Fruit fly (Drosophila melanogaster) whole organism, wandering third instar larva: ENCODE results near the gene CG4020.

Experiments used
- Abd-B ChIP-seq: fragments of >200 bp; optimal IDR thresholded peaks from 2 replicates; lab custom pipeline; 2017; ENCODE audit warnings: missing biosample characterization, missing genetic modification characterization
- CG32264 ChIP-seq: fragments of 200-800 bp; sonication (Bioruptor generic); optimal IDR thresholded peaks from 2 replicates; lab custom pipeline; 2016; ENCODE audit warnings: missing biosample characterization, missing genetic modification characterization
- Dif ChIP-seq: fragments of 200-275, 200-300 bp; sonication (Bioruptor generic); optimal IDR thresholded peaks from 2 replicates; lab custom pipeline; 2018; ENCODE audit warnings: missing biosample characterization, missing genetic modification characterization; ENCODE audit not compliant: partially characterized antibody
- HLH106 ChIP-seq: fragments of 200-800 bp; optimal IDR thresholded peaks from 3 replicates; lab custom pipeline; 2019; ENCODE audit warnings: missing biosample characterization, mild to moderate bottlenecking, missing genetic modification characterization, moderate library complexity
- Hr78 ChIP-seq: fragments of >200 bp; optimal IDR thresholded peaks from 2 replicates; lab custom pipeline; 2017; ENCODE audit warnings: missing biosample characterization, missing genetic modification characterization
- Hr83 ChIP-seq: fragments of 200-300 bp; sonication (Bioruptor generic); optimal IDR thresholded peaks from 2 replicates; lab custom pipeline; 2016; ENCODE audit warnings: missing biosample characterization, mild to moderate bottlenecking, missing genetic modification characterization, moderate library complexity; ENCODE audit not compliant: poor library complexity, severe bottlenecking
- Jra ChIP-seq: sonication (Bioruptor generic); optimal IDR thresholded peaks from 2 replicates; lab custom pipeline; 2016; ENCODE audit warnings: missing biosample characterization, missing genetic modification characterization
- Mio ChIP-seq: sonication (Bioruptor generic); optimal IDR thresholded peaks from 2 replicates; lab custom pipeline; 2016; ENCODE audit warnings: missing biosample characterization, missing genetic modification characterization
- Myc ChIP-seq: fragments of >200 bp; optimal IDR thresholded peaks from 2 replicates; lab custom pipeline; 2017
- N ChIP-seq: fragments of >200 bp; optimal IDR thresholded peaks from 2 replicates; lab custom pipeline; 2018; ENCODE audit warnings: missing biosample characterization, missing external identifiers, missing genetic modification characterization
- OdsH ChIP-seq: fragments of 200-800 bp; sonication (Bioruptor generic); optimal IDR thresholded peaks from 2 replicates; lab custom pipeline; 2016; ENCODE audit warnings: missing biosample characterization, mild to moderate bottlenecking, missing genetic modification characterization
- Rel ChIP-seq, 2 experiments: fragments of 200-800 bp; sonication (Bioruptor generic) in 1 of 2; optimal IDR thresholded peaks; 2 replicates in 1 of 2; 3 replicates in 1 of 2; lab custom pipeline; 2016 to 2019; ENCODE audit warnings: mild to moderate bottlenecking in 2 of 2, missing biosample characterization in 2 of 2, missing genetic modification characterization in 2 of 2, moderate library complexity in 1 of 2
- Sp1 ChIP-seq: fragments of 200-800 bp; sonication (Bioruptor generic); optimal IDR thresholded peaks from 3 replicates; lab custom pipeline; 2019; ENCODE audit warnings: missing biosample characterization, mild to moderate bottlenecking, missing genetic modification characterization, moderate library complexity
- Vsx2 ChIP-seq: fragments of 200-300, 225-300 bp; sonication (Bioruptor generic); optimal IDR thresholded peaks from 2 replicates; lab custom pipeline; 2018; ENCODE audit warnings: missing biosample characterization, missing genetic modification characterization; ENCODE audit not compliant: partially characterized antibody
- br ChIP-seq: fragments of 200-800 bp; sonication (Bioruptor generic); optimal IDR thresholded peaks from 2 replicates; lab custom pipeline; 2016; ENCODE audit warnings: missing biosample characterization, missing genetic modification characterization
- brk ChIP-seq: fragments of 200-800 bp; sonication (Bioruptor generic); optimal IDR thresholded peaks from 2 replicates; lab custom pipeline; 2016; ENCODE audit warnings: missing biosample characterization, mild to moderate bottlenecking, missing genetic modification characterization
- dl ChIP-seq, 2 experiments: fragments of 175-275, 200-275 bp in 1 of 2; fragments of 200-275 bp in 1 of 2; sonication (Bioruptor generic); optimal IDR thresholded peaks; lab custom pipeline; 2018; ENCODE audit warnings: mild to moderate bottlenecking in 2 of 2, missing biosample characterization in 2 of 2, missing genetic modification characterization in 2 of 2, moderate library complexity in 2 of 2; ENCODE audit not compliant: partially characterized antibody in 2 of 2, insufficient read depth in 1 of 2
- dmrt93B ChIP-seq: fragments of 200-800 bp; sonication (Bioruptor generic); optimal IDR thresholded peaks from 2 replicates; lab custom pipeline; 2018; ENCODE audit warnings: missing biosample characterization, mild to moderate bottlenecking, missing genetic modification characterization
- dsf ChIP-seq: sonication (Bioruptor generic); optimal IDR thresholded peaks from 2 replicates; lab custom pipeline; 2016; ENCODE audit warnings: missing biosample characterization, missing genetic modification characterization, borderline replicate concordance
- ey ChIP-seq: fragments of 200-800 bp; sonication (Bioruptor generic); optimal IDR thresholded peaks from 2 replicates; lab custom pipeline; 2016; ENCODE audit warnings: missing biosample characterization, missing genetic modification characterization
- foxo ChIP-seq, 2 experiments: fragments of 200-800 bp; sonication (Bioruptor generic); optimal IDR thresholded peaks; 2 replicates in 1 of 2; 3 replicates in 1 of 2; lab custom pipeline; 2016 to 2017; ENCODE audit warnings: missing biosample characterization in 2 of 2, missing genetic modification characterization in 2 of 2
- fru ChIP-seq: fragments of 200-800 bp; sonication (Bioruptor generic); optimal IDR thresholded peaks from 3 replicates; lab custom pipeline; 2016; ENCODE audit warnings: missing biosample characterization, mild to moderate bottlenecking, missing genetic modification characterization
- h ChIP-seq: fragments of 200-800 bp; sonication (Bioruptor generic); optimal IDR thresholded peaks from 3 replicates; lab custom pipeline; 2016; ENCODE audit warnings: missing biosample characterization, mild to moderate bottlenecking, missing genetic modification characterization
- jim ChIP-seq: fragments of 175-275, 200-325 bp; sonication (Bioruptor generic); optimal IDR thresholded peaks from 2 replicates; lab custom pipeline; 2016; ENCODE audit warnings: missing biosample characterization, mild to moderate bottlenecking, missing genetic modification characterization
- pan ChIP-seq: fragments of >200 bp; optimal IDR thresholded peaks from 2 replicates; lab custom pipeline; 2017
- psq ChIP-seq: fragments of 200-800 bp; sonication (Bioruptor generic); optimal IDR thresholded peaks from 3 replicates; lab custom pipeline; 2017; ENCODE audit warnings: missing biosample characterization, mild to moderate bottlenecking, missing genetic modification characterization, moderate library complexity
- rgr ChIP-seq: fragments of 200-800 bp; sonication (Bioruptor generic); optimal IDR thresholded peaks from 3 replicates; lab custom pipeline; 2016; ENCODE audit warnings: missing biosample characterization, mild to moderate bottlenecking, missing genetic modification characterization
- sage ChIP-seq: fragments of 200-800 bp; sonication (Bioruptor generic); optimal IDR thresholded peaks from 2 replicates; lab custom pipeline; 2016; ENCODE audit warnings: missing biosample characterization, mild to moderate bottlenecking, missing genetic modification characterization
- sv ChIP-seq: fragments of 200-800 bp; sonication (Bioruptor generic); optimal IDR thresholded peaks from 3 replicates; lab custom pipeline; 2016; ENCODE audit warnings: missing biosample characterization, missing genetic modification characterization
- usp ChIP-seq: fragments of >200 bp; optimal IDR thresholded peaks from 2 replicates; lab custom pipeline; 2017; ENCODE audit warnings: missing biosample characterization, missing genetic modification characterization
- woc ChIP-seq: sonication (Bioruptor generic); optimal IDR thresholded peaks from 2 replicates; lab custom pipeline; 2016; ENCODE audit warnings: missing biosample characterization, mild to moderate bottlenecking, missing genetic modification characterization

Gene CG4020

dm6 chrX:5907916-5908315 lies 2.4 kb downstream of the CG4020 start, which contains the start of gene CG12236 (continued):
- peak; percentile 17 for TF ChIP-seq OdsH
- peak; percentile 45 for TF ChIP-seq Sp1
- peak; percentile 37 for TF ChIP-seq Myc (lab: Kevin White, UChicago)
- peak; percentile 6 for TF ChIP-seq ey (GFP tag; lab: Kevin White, UChicago)
- no peak for TF ChIP-seq Dif
- TF ChIP-seq dl (GFP tag; optimal IDR thresholded peaks at IDR 0.05; lab: Kevin White, UChicago; ENCODE audit: insufficient read depth in 1 of 2, partially characterized antibody in 2 of 2) = no peak
- TF ChIP-seq pan = no peak
- TF ChIP-seq psq (GFP tag; lab: Kevin White, UChicago) = peak; percentile 13
- no peak for TF ChIP-seq Vsx2 (GFP tag; lab: Kevin White, UChicago)
- TF ChIP-seq Mio (GFP tag; lab: Kevin White, UChicago) = no peak
- TF ChIP-seq fru (GFP tag; lab: Kevin White, UChicago) = peak; percentile 17
- TF ChIP-seq CG32264 (GFP tag; lab: Kevin White, UChicago) = no peak
- peak in 1 of 2 experiments; percentile 58 for TF ChIP-seq foxo (GFP tag; optimal IDR thresholded peaks at IDR 0.05; lab: Kevin White, UChicago)

dm6 chrX:5914992-5915751 lies 9.6 kb downstream of the CG4020 start:
- no peak for TF ChIP-seq h (GFP tag; lab: Kevin White, UChicago)
- TF ChIP-seq dsf (GFP tag; lab: Kevin White, UChicago) = no peak
- TF ChIP-seq Rel (GFP tag; optimal IDR thresholded peaks at IDR 0.05; lab: Kevin White, UChicago) = peak; percentile 1
- TF ChIP-seq Rel (tag; optimal IDR thresholded peaks at IDR 0.05; lab: Kevin White, UChicago) = peak; percentile 92
- TF ChIP-seq N (GFP tag; lab: Kevin White, UChicago) = no peak
- TF ChIP-seq, all 38 proteins: peak for 1

- TF ChIP-seq Jra (no peak), h (GFP tag; lab: Kevin White, UChicago) (no peak), Abd-B (no peak), sage (GFP tag; lab: Kevin White, UChicago) (no peak), HLH106 (peak; percentile 14), Sp1 (peak; percentile 39), Hr78 (GFP tag; lab: Kevin White, UChicago) (no peak), Rel (GFP tag; optimal IDR thresholded peaks at IDR 0.05; lab: Kevin White, UChicago) (no peak), Rel (tag; optimal IDR thresholded peaks at IDR 0.05; lab: Kevin White, UChicago) (peak; percentile 98), jim (GFP tag; lab: Kevin White, UChicago) (no peak), CG32264 (GFP tag; lab: Kevin White, UChicago) (no peak), rgr (GFP tag; lab: Kevin White, UChicago) (no peak), OdsH (peak; percentile 26), brk (GFP tag; lab: Kevin White, UChicago) (no peak), foxo (GFP tag; optimal IDR thresholded peaks at IDR 0.05; lab: Kevin White, UChicago) (peak in 1 of 2 experiments; percentile 5), dl (GFP tag; optimal IDR thresholded peaks at IDR 0.05; lab: Kevin White, UChicago; ENCODE audit: insufficient read depth in 1 of 2, partially characterized antibody in 2 of 2) (peak in 1 of 2 experiments; percentile 27), woc (GFP tag; lab: Kevin White, UChicago) (no peak), pan (no peak), Mio (GFP tag; lab: Kevin White, UChicago) (no peak), Dif (peak; percentile 44), Hr83 (GFP tag; lab: Kevin White, UChicago) (no peak), sv (GFP tag; lab: Kevin White, UChicago) (no peak), fru (GFP tag; lab: Kevin White, UChicago) (no peak), br (GFP tag; lab: Kevin White, UChicago) (no peak), N (GFP tag; lab: Kevin White, UChicago) (no peak), dmrt93B (GFP tag; lab: Kevin White, UChicago) (no peak), usp (GFP tag; lab: Kevin White, UChicago) (no peak)
Observed at dm6 chrX:5915752-5916493, 10.4 kb downstream of the CG4020 start.
